Worm (Caenorhabditis elegans): ENCODE results near the gene srh-289.

srh-289 gene

ce11 chrV:17767249-17767648 is 26.6 kb downstream of the srh-289 start, which contains the start of gene srh-284:
srh-284 (plus strand) TSS chrV:17767549.
- TF ChIP-seq ham-2 (GFP tag; optimal IDR thresholded peaks at IDR 0.05) (no peak), sem-2 (GFP tag; optimal IDR thresholded peaks at IDR 0.05) (no peak), elt-3 (tag; optimal IDR thresholded peaks at IDR 0.05) (no peak), nhr-28 (tag; optimal IDR thresholded peaks at IDR 0.05) (no peak), nhr-2 (tag; optimal IDR thresholded peaks at IDR 0.05) (no peak), ceh-43 (GFP tag; optimal IDR thresholded peaks at IDR 0.05) (no peak), lin-32 (GFP tag; optimal IDR thresholded peaks at IDR 0.05) (no peak), tbx-8 (GFP tag; optimal IDR thresholded peaks at IDR 0.05) (no peak), mls-2 (tag; optimal IDR thresholded peaks at IDR 0.05) (no peak), blmp-1 (tag; optimal IDR thresholded peaks at IDR 0.05) (no peak), pha-4 (tag; optimal IDR thresholded peaks at IDR 0.05) (no peak), M03D4.4 (tag; optimal IDR thresholded peaks at IDR 0.05) (no peak)

DNA sequence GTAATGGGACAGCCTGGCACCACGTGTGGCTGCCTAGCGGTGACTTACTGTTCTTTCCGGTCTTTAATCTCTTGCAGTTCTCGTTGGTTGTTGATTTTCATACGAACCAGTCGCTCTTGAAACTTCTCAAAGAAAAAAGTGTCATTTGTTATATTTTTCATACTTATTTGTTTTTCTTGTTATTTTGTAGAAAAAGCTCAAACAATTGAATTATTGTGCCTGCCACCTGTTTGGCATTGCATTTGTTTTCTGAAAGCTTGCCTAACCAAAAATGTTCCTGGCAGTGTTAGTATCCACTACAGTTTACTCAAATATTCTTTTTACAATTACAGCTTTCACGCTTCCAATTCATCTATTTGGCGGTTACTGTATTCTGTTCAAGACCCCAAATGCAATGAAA is 28.8 kb downstream of the srh-289 start, which contains the start of the genes C47A10.16 and srh-283:
Gene C47A10.16, minus strand, starts transcription at position 101 of the 400 bp plus-strand sequence.
Gene srh-283, plus strand, starts transcription at position 272 of the 400 bp plus-strand sequence.
- TF ChIP-seq snpc-4 (tag; optimal IDR thresholded peaks at IDR 0.05) (no peak), mep-1 (tag; optimal IDR thresholded peaks at IDR 0.05) (no peak), ztf-11 (tag; optimal IDR thresholded peaks at IDR 0.05) (no peak), unc-120 (tag; optimal IDR thresholded peaks at IDR 0.05; ENCODE audit: poor library complexity, severe bottlenecking) (no peak)

DNA sequence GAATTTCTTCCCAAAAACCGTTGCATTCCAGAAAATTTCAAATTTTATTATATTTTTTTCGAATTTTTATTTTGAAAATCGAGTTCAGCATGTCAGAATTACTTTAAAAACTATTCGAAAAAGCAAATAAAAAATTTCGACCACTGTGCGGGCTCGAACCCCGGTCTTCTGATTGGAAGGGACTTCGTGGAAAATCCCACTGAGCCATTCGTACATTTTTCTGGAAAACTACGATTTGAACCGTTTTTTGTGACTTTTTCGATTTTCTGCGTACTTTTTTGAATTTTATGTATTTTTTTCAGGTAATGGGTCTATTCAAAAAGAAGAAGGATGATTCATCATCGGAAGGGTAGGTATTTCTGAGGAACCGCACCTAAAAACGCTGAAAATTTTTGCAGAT is 38.3 kb downstream of the srh-289 start, which contains the start of gene pgp-9:
Gene pgp-9, plus strand, starts transcription at position 301 of the 400 bp plus-strand sequence.
- no peak for TF ChIP-seq ceh-83 (GFP tag; optimal IDR thresholded peaks at IDR 0.05)
- no peak for TF ChIP-seq ceh-39 (tag; optimal IDR thresholded peaks at IDR 0.05)
- no peak for TF ChIP-seq ceh-43 (GFP tag; optimal IDR thresholded peaks at IDR 0.05)
- TF ChIP-seq unc-39 (tag; optimal IDR thresholded peaks at IDR 0.05): no peak
- TF ChIP-seq drap-1 (GFP tag; optimal IDR thresholded peaks at IDR 0.05): no peak
- TF ChIP-seq nhr-237 (tag; optimal IDR thresholded peaks at IDR 0.05): no peak
- no peak for TF ChIP-seq flh-1 (GFP tag; optimal IDR thresholded peaks at IDR 0.05)
- TF ChIP-seq tbx-8 (GFP tag; optimal IDR thresholded peaks at IDR 0.05): no peak
- no peak for TF ChIP-seq ces-1 (GFP tag; optimal IDR thresholded peaks at IDR 0.05)
- no peak for TF ChIP-seq hlh-1 (tag; optimal IDR thresholded peaks at IDR 0.05)
- TF ChIP-seq cnd-1 (tag; optimal IDR thresholded peaks at IDR 0.05): no peak
- no peak for TF ChIP-seq mls-2 (tag; optimal IDR thresholded peaks at IDR 0.05)
- no peak for TF ChIP-seq sptf-1 (tag; optimal IDR thresholded peaks at IDR 0.05)
- TF ChIP-seq lin-13 (tag; optimal IDR thresholded peaks at IDR 0.05): no peak
- TF ChIP-seq lsy-2 (tag; optimal IDR thresholded peaks at IDR 0.05): no peak
- TF ChIP-seq nhr-2 (tag; optimal IDR thresholded peaks at IDR 0.05): no peak
- TF ChIP-seq sem-2 (GFP tag; optimal IDR thresholded peaks at IDR 0.05): no peak
- no peak for TF ChIP-seq snpc-4 (tag; optimal IDR thresholded peaks at IDR 0.05)

ce11 chrV:17754999-17755398 is 38.9 kb downstream of the srh-289 start:
- no peak for TF ChIP-seq ceh-83 (GFP tag; optimal IDR thresholded peaks at IDR 0.05)
- TF ChIP-seq lsy-2 (tag; optimal IDR thresholded peaks at IDR 0.05): no peak
- TF ChIP-seq pha-4 (tag; optimal IDR thresholded peaks at IDR 0.05): no peak
- no peak for TF ChIP-seq mep-1 (tag; optimal IDR thresholded peaks at IDR 0.05)
- TF ChIP-seq elt-1 (tag; optimal IDR thresholded peaks at IDR 0.05; ENCODE audit: borderline replicate concordance, insufficient read depth): no peak
- no peak for TF ChIP-seq blmp-1 (tag; optimal IDR thresholded peaks at IDR 0.05)
- no peak for TF ChIP-seq drap-1 (GFP tag; optimal IDR thresholded peaks at IDR 0.05)
- no peak for TF ChIP-seq ceh-43 (GFP tag; optimal IDR thresholded peaks at IDR 0.05)
- no peak for TF ChIP-seq unc-62 (GFP tag; optimal IDR thresholded peaks at IDR 0.05)
- TF ChIP-seq sem-2 (GFP tag; optimal IDR thresholded peaks at IDR 0.05): no peak
- TF ChIP-seq ham-2 (GFP tag; optimal IDR thresholded peaks at IDR 0.05): no peak

ce11 chrV:17752340-17752739 is 41.5 kb downstream of the srh-289 start:
- TF ChIP-seq mls-2 (tag; optimal IDR thresholded peaks at IDR 0.05): no peak
- TF ChIP-seq nhr-76 (tag; optimal IDR thresholded peaks at IDR 0.05): no peak
- no peak for TF ChIP-seq mab-5 (tag; optimal IDR thresholded peaks at IDR 0.05)
- TF ChIP-seq sem-2 (GFP tag; optimal IDR thresholded peaks at IDR 0.05): no peak
- TF ChIP-seq nhr-12 (tag; optimal IDR thresholded peaks at IDR 0.05): no peak
- no peak for TF ChIP-seq unc-62 (GFP tag; optimal IDR thresholded peaks at IDR 0.05)
- no peak for TF ChIP-seq ceh-39 (tag; optimal IDR thresholded peaks at IDR 0.05)
- TF ChIP-seq M03D4.4 (tag; optimal IDR thresholded peaks at IDR 0.05): no peak
- no peak for TF ChIP-seq unc-39 (tag; optimal IDR thresholded peaks at IDR 0.05)
- TF ChIP-seq flh-1 (GFP tag; optimal IDR thresholded peaks at IDR 0.05): no peak
- TF ChIP-seq cnd-1 (tag; optimal IDR thresholded peaks at IDR 0.05): no peak
- no peak for TF ChIP-seq ceh-43 (GFP tag; optimal IDR thresholded peaks at IDR 0.05)
